Worm (Caenorhabditis elegans): ENCODE results near the gene R02E12.4.

- TF ChIP-seq fkh-10 (GFP tag; optimal IDR thresholded peaks at IDR 0.05) (no peak), rnt-1 (tag; optimal IDR thresholded peaks at IDR 0.05) (no peak), sox-2 (GFP tag; IDR thresholded peaks at IDR 0.05) (no peak), pha-4 (tag; optimal IDR thresholded peaks at IDR 0.05) (no peak), K02D7.2 (tag; optimal IDR thresholded peaks at IDR 0.05) (no peak), ama-1 (optimal IDR thresholded peaks at IDR 0.05) (no peak), madf-2 (tag; optimal IDR thresholded peaks at IDR 0.05) (no peak), fax-1 (tag; optimal IDR thresholded peaks at IDR 0.05) (no peak), ceh-30 (tag; optimal IDR thresholded peaks at IDR 0.05) (no peak), unc-86 (tag; optimal IDR thresholded peaks at IDR 0.05) (no peak), tbx-7 (tag; optimal IDR thresholded peaks at IDR 0.05) (no peak), hlh-8 (tag; optimal IDR thresholded peaks at IDR 0.05) (no peak), nhr-11 (tag; optimal IDR thresholded peaks at IDR 0.05) (no peak)
Observed at ce11 chrX:4010383-4010782, 5.3 kb downstream of the R02E12.4 start.

Measured in whole organism, late embryonic.